Worm (Caenorhabditis elegans) whole organism, L2 larva: Measurements from ENCODE around the gene srd-21.

Experiments used
- F13H6.1 ChIP-seq: sonication (generic microtip); optimal IDR thresholded peaks from 2 replicates; lab custom pipeline; 2016; ENCODE audit warnings: missing genetic modification characterization, missing compliant biosample characterization
- R02D3.7 ChIP-seq: fragments of 150-350 bp; optimal IDR thresholded peaks from 2 replicates; lab custom pipeline; 2014; ENCODE audit warnings: missing biosample characterization, missing genetic modification characterization
- ZK546.5 ChIP-seq: sonication (generic microtip); optimal IDR thresholded peaks from 2 replicates; lab custom pipeline; 2017; ENCODE audit warnings: missing biosample characterization, missing genetic modification characterization
- aly-2 ChIP-seq: fragments of 150-350 bp; optimal IDR thresholded peaks from 2 replicates; lab custom pipeline; 2014; ENCODE audit warnings: missing biosample characterization, missing genetic modification characterization
- ama-1 ChIP-seq: fragments of 150-350 bp; optimal IDR thresholded peaks from 2 replicates; lab custom pipeline; 2018; ENCODE audit warnings: inconsistent platforms
- blmp-1 ChIP-seq: sonication (generic microtip); optimal IDR thresholded peaks from 2 replicates; lab custom pipeline; 2017; ENCODE audit warnings: missing genetic modification characterization, mild to moderate bottlenecking, missing compliant biosample characterization, antibody characterized with exemption, moderate library complexity; ENCODE audit not compliant: insufficient read depth
- ceh-16 ChIP-seq: fragments of 150-350 bp; optimal IDR thresholded peaks from 2 replicates; lab custom pipeline; 2014; ENCODE audit warnings: missing biosample characterization, missing genetic modification characterization
- crh-2 ChIP-seq: sonication (generic microtip); optimal IDR thresholded peaks from 2 replicates; lab custom pipeline; 2017; ENCODE audit warnings: missing biosample characterization, missing genetic modification characterization
- dmd-4 ChIP-seq: sonication (generic microtip); optimal IDR thresholded peaks from 2 replicates; lab custom pipeline; 2017; ENCODE audit warnings: missing biosample characterization, missing genetic modification characterization
- elt-1 ChIP-seq: fragments of 150-350 bp; optimal IDR thresholded peaks from 2 replicates; lab custom pipeline; 2014; ENCODE audit warnings: missing biosample characterization, missing genetic modification characterization
- elt-3 ChIP-seq: sonication (generic microtip); optimal IDR thresholded peaks from 2 replicates; lab custom pipeline; 2017; ENCODE audit warnings: missing biosample characterization, missing genetic modification characterization
- fos-1 ChIP-seq: fragments of 150-350 bp; optimal IDR thresholded peaks from 2 replicates; lab custom pipeline; 2014; ENCODE audit warnings: missing biosample characterization, missing genetic modification characterization
- lin-11 ChIP-seq: fragments of 150-350 bp; sonication (generic microtip); optimal IDR thresholded peaks from 2 replicates; lab custom pipeline; 2014; ENCODE audit warnings: missing biosample characterization, missing genetic modification characterization, inconsistent platforms, mixed read lengths
- lin-13 ChIP-seq: fragments of 150-350 bp; optimal IDR thresholded peaks from 2 replicates; lab custom pipeline; 2014; ENCODE audit warnings: missing biosample characterization, missing genetic modification reagents, missing genetic modification characterization
- lin-39 ChIP-seq: fragments of 150-350 bp; optimal IDR thresholded peaks from 2 replicates; lab custom pipeline; 2014; ENCODE audit warnings: missing biosample characterization, missing genetic modification reagents, missing genetic modification characterization
- lsy-2 ChIP-seq, 2 experiments: fragments of 150-350 bp in 1 of 2; sonication (generic microtip) in 1 of 2; optimal IDR thresholded peaks; 2 replicates each; lab custom pipeline; 2014 to 2017; ENCODE audit warnings: missing biosample characterization in 2 of 2, missing genetic modification characterization in 2 of 2
- mbf-1 ChIP-seq: sonication (generic microtip); optimal IDR thresholded peaks from 2 replicates; lab custom pipeline; 2017; ENCODE audit warnings: missing biosample characterization, missing genetic modification characterization
- nhr-129 ChIP-seq: fragments of 150-350 bp; optimal IDR thresholded peaks from 2 replicates; lab custom pipeline; 2014; ENCODE audit warnings: missing biosample characterization, missing genetic modification characterization
- nhr-23 ChIP-seq: fragments of 150-350 bp; optimal IDR thresholded peaks from 2 replicates; lab custom pipeline; 2014; ENCODE audit warnings: missing biosample characterization, missing genetic modification reagents, missing genetic modification characterization
- nhr-237 ChIP-seq: fragments of 150-350 bp; optimal IDR thresholded peaks from 2 replicates; lab custom pipeline; 2014; ENCODE audit warnings: missing biosample characterization, missing genetic modification characterization
- nhr-25 ChIP-seq: fragments of 150-350 bp; sonication (generic microtip); optimal IDR thresholded peaks from 3 replicates; lab custom pipeline; 2014; ENCODE audit warnings: missing biosample characterization, missing genetic modification characterization
- nhr-6 ChIP-seq: fragments of 150-350 bp; optimal IDR thresholded peaks from 2 replicates; lab custom pipeline; 2014; ENCODE audit warnings: missing biosample characterization, missing genetic modification characterization
- nhr-77 ChIP-seq: fragments of 150-350 bp; optimal IDR thresholded peaks from 2 replicates; lab custom pipeline; 2014; ENCODE audit warnings: missing biosample characterization, missing genetic modification characterization
- peb-1 ChIP-seq: fragments of 150-350 bp; optimal IDR thresholded peaks from 2 replicates; lab custom pipeline; 2014; ENCODE audit warnings: missing biosample characterization, missing genetic modification characterization
- skn-1 ChIP-seq: sonication (generic microtip); optimal IDR thresholded peaks from 2 replicates; lab custom pipeline; 2017; ENCODE audit warnings: missing biosample characterization, missing genetic modification characterization
- sma-3 ChIP-seq: sonication (generic microtip); optimal IDR thresholded peaks from 2 replicates; lab custom pipeline; 2016; ENCODE audit warnings: missing genetic modification reagents, missing genetic modification characterization, missing compliant biosample characterization
- unc-39 ChIP-seq: fragments of 150-350 bp; optimal IDR thresholded peaks from 2 replicates; lab custom pipeline; 2014; ENCODE audit warnings: missing biosample characterization, missing genetic modification characterization
- unc-55 ChIP-seq: fragments of 150-350 bp; sonication (generic microtip); optimal IDR thresholded peaks from 3 replicates; lab custom pipeline; 2014; ENCODE audit warnings: missing biosample characterization, missing genetic modification reagents, missing genetic modification characterization
- unc-62 ChIP-seq: fragments of 150-350 bp; optimal IDR thresholded peaks from 2 replicates; lab custom pipeline; 2014; ENCODE audit warnings: missing biosample characterization, missing genetic modification reagents, missing genetic modification characterization
- zag-1 ChIP-seq: fragments of 150-350 bp; optimal IDR thresholded peaks from 2 replicates; lab custom pipeline; 2014; ENCODE audit warnings: missing biosample characterization, missing genetic modification characterization
- ztf-1 ChIP-seq: fragments of 200-800 bp; sonication (Bioruptor generic); conservative IDR thresholded peaks from 2 replicates; pipeline ENCODE4 v1.3.6; 2022; ENCODE audit warnings: missing genetic modification characterization, missing compliant biosample characterization
- ztf-11 ChIP-seq: sonication (generic microtip); optimal IDR thresholded peaks from 2 replicates; lab custom pipeline; 2017; ENCODE audit warnings: missing biosample characterization, missing genetic modification characterization
- ztf-4 ChIP-seq: fragments of 150-350 bp; optimal IDR thresholded peaks from 2 replicates; lab custom pipeline; 2014; ENCODE audit warnings: missing biosample characterization, missing genetic modification characterization

Gene srd-21

DNA sequence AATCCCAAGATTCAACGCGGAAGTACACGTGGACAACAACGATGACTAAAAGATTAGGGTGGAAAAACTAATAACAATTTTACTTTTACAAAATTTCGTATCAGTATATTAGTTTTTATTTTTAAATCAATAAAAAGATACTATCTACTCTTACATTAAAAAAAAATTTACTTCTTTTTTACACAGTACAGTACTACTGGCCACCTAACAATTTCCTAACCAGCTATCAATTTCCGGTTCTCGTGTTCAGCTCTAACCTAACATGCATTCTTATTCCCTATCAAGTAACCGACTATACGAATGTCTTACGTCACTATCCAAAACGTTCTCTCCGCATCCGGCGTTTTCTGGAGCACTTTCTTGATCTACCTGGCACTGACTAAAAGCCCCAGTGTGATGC, at the start of gene srd-21:
srd-21 (plus strand) TSS at position 301 of the 400 bp plus-strand sequence.
- TF ChIP-seq R02D3.7 (tag; lab: Kevin White, UChicago) (no peak), ceh-16 (tag; lab: Kevin White, UChicago) (no peak), elt-1 (tag; lab: Kevin White, UChicago) (no peak)
- TF ChIP-seq, all 48 proteins: peak for 0

DNA sequence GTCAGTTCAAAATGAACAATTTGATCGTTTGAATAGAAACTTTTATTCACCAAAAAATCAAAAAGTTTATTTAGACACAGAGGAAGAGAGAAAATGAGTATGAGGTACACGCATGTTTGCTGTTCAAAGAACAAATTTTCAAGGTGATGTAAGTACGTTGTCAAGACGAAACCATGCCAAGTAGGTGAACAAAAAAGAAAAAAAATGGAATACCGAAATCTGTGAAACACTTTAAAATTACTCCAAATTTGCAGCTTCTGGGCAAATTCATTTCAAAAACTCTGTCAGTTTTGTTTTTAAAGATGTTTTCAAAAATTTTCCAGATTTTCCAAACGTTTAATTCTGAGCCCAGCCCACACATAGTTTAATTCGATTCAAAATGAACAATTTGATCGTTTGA, 49.3 kb upstream of the srd-21 start, which contains the start of gene nhr-271:
nhr-271 (minus strand) TSS at position 101 of the 400 bp plus-strand sequence.
- no peak for TF ChIP-seq ZK546.5
- no peak for TF ChIP-seq R02D3.7 (tag; lab: Kevin White, UChicago)
- TF ChIP-seq ztf-11 (tag; lab: Kevin White, UChicago): no peak
- no peak for TF ChIP-seq lin-13 (GFP tag; lab: Kevin White, UChicago)
- no peak for TF ChIP-seq unc-55 (GFP tag; lab: Kevin White, UChicago)
- TF ChIP-seq sma-3: no peak
- no peak for TF ChIP-seq F13H6.1 (tag; lab: Kevin White, UChicago)
- TF ChIP-seq unc-39 (tag; lab: Kevin White, UChicago): no peak
- no peak for TF ChIP-seq lin-39 (tag; lab: Kevin White, UChicago)
- TF ChIP-seq lin-11 (tag; lab: Kevin White, UChicago): no peak
- no peak for TF ChIP-seq nhr-129 (tag; lab: Kevin White, UChicago)
- no peak for TF ChIP-seq ztf-1 (GFP tag; lab: Robert Waterston, UW)
- TF ChIP-seq ama-1 (lab: Kevin White, UChicago): no peak
- no peak for TF ChIP-seq nhr-23 (tag; lab: Kevin White, UChicago)
- TF ChIP-seq mbf-1 (tag; lab: Kevin White, UChicago): no peak
- TF ChIP-seq skn-1 (tag; lab: Kevin White, UChicago): no peak
- TF ChIP-seq nhr-25: no peak
- no peak for TF ChIP-seq nhr-77 (tag; lab: Kevin White, UChicago)
- TF ChIP-seq aly-2: no peak

ce11 chrV:16581061-16581460, 48.6 kb upstream of the srd-21 start:
- TF ChIP-seq aly-2 (no peak), unc-62 (GFP tag; lab: Kevin White, UChicago) (no peak), nhr-6 (tag; lab: Kevin White, UChicago) (no peak), dmd-4 (tag; lab: Kevin White, UChicago) (no peak)

DNA sequence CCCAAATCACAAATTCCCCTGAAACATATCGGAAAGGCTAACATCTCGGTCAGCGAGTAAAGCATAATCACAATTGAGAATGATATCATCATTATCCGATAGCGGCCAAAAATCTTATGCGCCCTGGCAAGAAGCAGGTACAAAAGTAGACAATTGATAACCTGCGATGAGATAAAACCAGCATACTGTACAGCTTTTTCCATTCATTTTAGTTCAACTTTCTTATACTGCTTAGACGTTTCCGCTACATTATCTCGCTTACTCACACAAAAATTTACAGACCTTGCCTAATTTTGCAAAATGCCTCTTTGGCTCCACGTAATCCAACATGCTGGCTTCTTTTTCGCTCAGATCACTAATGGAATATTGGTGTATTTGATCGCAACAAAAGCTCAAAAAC, 46.7 kb upstream of the srd-21 start, which contains the start of gene str-150:
str-150 (plus strand) TSS at position 301 of the 400 bp plus-strand sequence.
- TF ChIP-seq ztf-1 (GFP tag; lab: Robert Waterston, UW) (no peak), elt-1 (tag; lab: Kevin White, UChicago) (no peak), crh-2 (tag; lab: Kevin White, UChicago) (no peak), R02D3.7 (tag; lab: Kevin White, UChicago) (no peak), elt-3 (tag; lab: Kevin White, UChicago) (no peak), blmp-1 (tag; lab: Kevin White, UChicago) (no peak), lin-39 (tag; lab: Kevin White, UChicago) (no peak), peb-1 (tag; lab: Kevin White, UChicago) (no peak), nhr-237 (tag; lab: Kevin White, UChicago) (no peak), skn-1 (tag; lab: Kevin White, UChicago) (no peak), F13H6.1 (tag; lab: Kevin White, UChicago) (no peak), lsy-2 (tag; optimal IDR thresholded peaks at IDR 0.05; lab: Kevin White, UChicago) (no peak), lin-11 (tag; lab: Kevin White, UChicago) (no peak), fos-1 (tag; lab: Kevin White, UChicago) (no peak), ama-1 (lab: Kevin White, UChicago) (no peak), nhr-77 (tag; lab: Kevin White, UChicago) (no peak), ceh-16 (tag; lab: Kevin White, UChicago) (no peak)

ce11 chrV:16588428-16588827, 41.3 kb upstream of the srd-21 start, which contains the start of gene srw-73:
TSS of gene srw-73 (minus strand) at chrV:16588528.
- TF ChIP-seq lin-11 (tag; lab: Kevin White, UChicago): no peak
- TF ChIP-seq zag-1 (tag; lab: Kevin White, UChicago): no peak
- TF ChIP-seq mbf-1 (tag; lab: Kevin White, UChicago): no peak
- no peak for TF ChIP-seq crh-2 (tag; lab: Kevin White, UChicago)
- no peak for TF ChIP-seq unc-62 (GFP tag; lab: Kevin White, UChicago)
- no peak for TF ChIP-seq lin-39 (tag; lab: Kevin White, UChicago)
- TF ChIP-seq ztf-4: no peak
- no peak for TF ChIP-seq skn-1 (tag; lab: Kevin White, UChicago)
